Worm (Caenorhabditis elegans) whole organism, late embryonic: ENCODE data around the gene F20B6.4.
A peak's percentile ranks its signal among the peaks of the same experiment; 100 is the strongest.

Source experiments
- C38D4.7 ChIP-seq: fragments of 200-800 bp; sonication (Bioruptor generic); optimal IDR thresholded peaks from 2 replicates; lab custom pipeline; 2018; ENCODE audit warnings: mild to moderate bottlenecking, missing genetic modification characterization, moderate library complexity, missing compliant biosample characterization
- T23F11.4 ChIP-seq: fragments of 200-800 bp; sonication (Bioruptor generic); optimal IDR thresholded peaks from 2 replicates; lab custom pipeline; 2018; ENCODE audit warnings: mild to moderate bottlenecking, missing genetic modification characterization, missing compliant biosample characterization
- ahr-1 ChIP-seq: sonication (generic microtip); optimal IDR thresholded peaks from 2 replicates; lab custom pipeline; 2016; ENCODE audit warnings: missing genetic modification characterization, missing compliant biosample characterization
- ceh-18 ChIP-seq: sonication (generic microtip); optimal IDR thresholded peaks from 2 replicates; lab custom pipeline; 2016; ENCODE audit warnings: missing genetic modification characterization, missing compliant biosample characterization
- ceh-2 ChIP-seq: sonication (generic microtip); optimal IDR thresholded peaks from 2 replicates; lab custom pipeline; 2016; ENCODE audit warnings: missing genotype, missing genetic modification characterization, missing compliant biosample characterization
- ceh-24 ChIP-seq: sonication (generic microtip); optimal IDR thresholded peaks from 2 replicates; lab custom pipeline; 2016; ENCODE audit warnings: mild to moderate bottlenecking, missing genetic modification characterization, missing compliant biosample characterization
- ceh-34 ChIP-seq: sonication (generic microtip); optimal IDR thresholded peaks from 2 replicates; lab custom pipeline; 2016; ENCODE audit warnings: mild to moderate bottlenecking, missing genetic modification characterization, missing compliant biosample characterization
- ceh-45 ChIP-seq: fragments of 200-800 bp; sonication (Bioruptor generic); IDR thresholded peaks from 2 replicates; pipeline ENCODE4 v1.3.6; 2022; ENCODE audit warnings: missing genetic modification reagents, missing genetic modification characterization, missing compliant biosample characterization
- ceh-48 ChIP-seq: sonication (generic microtip); optimal IDR thresholded peaks from 2 replicates; lab custom pipeline; 2016; ENCODE audit warnings: missing genetic modification characterization, inconsistent platforms, missing compliant biosample characterization
- ceh-9 ChIP-seq: sonication (generic microtip); optimal IDR thresholded peaks from 2 replicates; lab custom pipeline; 2016; ENCODE audit warnings: mild to moderate bottlenecking, missing genetic modification characterization, inconsistent platforms, missing compliant biosample characterization
- che-1 ChIP-seq: sonication (generic microtip); optimal IDR thresholded peaks from 2 replicates; lab custom pipeline; 2016; ENCODE audit warnings: mild to moderate bottlenecking, missing genetic modification characterization, missing compliant biosample characterization
- dve-1 ChIP-seq: sonication (generic microtip); optimal IDR thresholded peaks from 2 replicates; lab custom pipeline; 2017; ENCODE audit warnings: antibody characterized with exemption, mild to moderate bottlenecking, missing genetic modification characterization, missing compliant biosample characterization
- elt-2 ChIP-seq: sonication (generic microtip); optimal IDR thresholded peaks from 2 replicates; lab custom pipeline; 2016; ENCODE audit warnings: missing genetic modification reagents, missing genetic modification characterization, missing compliant biosample characterization
- eyg-1 ChIP-seq: sonication (generic microtip); optimal IDR thresholded peaks from 2 replicates; lab custom pipeline; 2016; ENCODE audit warnings: missing genotype, missing genetic modification characterization, missing compliant biosample characterization
- fkh-10 ChIP-seq: fragments of 150-350 bp; optimal IDR thresholded peaks from 2 replicates; lab custom pipeline; 2014; ENCODE audit warnings: missing biosample characterization, missing genetic modification reagents, missing genetic modification characterization
- gmeb-2 ChIP-seq: sonication (generic microtip); optimal IDR thresholded peaks from 2 replicates; lab custom pipeline; 2016; ENCODE audit warnings: missing genetic modification characterization, inconsistent platforms, missing compliant biosample characterization
- hlh-13 ChIP-seq: fragments of 200-800 bp; sonication (Bioruptor generic); optimal IDR thresholded peaks from 2 replicates; lab custom pipeline; 2018; ENCODE audit warnings: mild to moderate bottlenecking, missing genetic modification characterization, missing compliant biosample characterization
- hlh-30 ChIP-seq: sonication (generic microtip); optimal IDR thresholded peaks from 2 replicates; lab custom pipeline; 2017; ENCODE audit warnings: antibody characterized with exemption, missing genetic modification characterization, missing compliant biosample characterization; ENCODE audit not compliant: insufficient read depth
- hlh-6 ChIP-seq: sonication (generic microtip); optimal IDR thresholded peaks from 2 replicates; lab custom pipeline; 2016; ENCODE audit warnings: missing genotype, missing genetic modification characterization, missing compliant biosample characterization
- hlh-8 ChIP-seq: sonication (generic microtip); optimal IDR thresholded peaks from 2 replicates; lab custom pipeline; 2016; ENCODE audit warnings: missing genotype, missing genetic modification characterization, missing compliant biosample characterization
- mec-3 ChIP-seq: sonication (generic microtip); optimal IDR thresholded peaks from 2 replicates; lab custom pipeline; 2016; ENCODE audit warnings: borderline replicate concordance, missing genetic modification characterization, missing compliant biosample characterization
- nfya-1 ChIP-seq: sonication (generic microtip); optimal IDR thresholded peaks from 2 replicates; lab custom pipeline; 2017; ENCODE audit warnings: missing genetic modification characterization, mild to moderate bottlenecking, missing compliant biosample characterization, antibody characterized with exemption, moderate library complexity
- nhr-232 ChIP-seq: sonication (generic microtip); optimal IDR thresholded peaks from 2 replicates; lab custom pipeline; 2016; ENCODE audit warnings: missing genetic modification characterization, missing compliant biosample characterization
- npax-4 ChIP-seq: sonication (generic microtip); optimal IDR thresholded peaks from 2 replicates; lab custom pipeline; 2016; ENCODE audit warnings: missing genetic modification characterization, missing compliant biosample characterization
- odd-2 ChIP-seq: sonication (generic microtip); optimal IDR thresholded peaks from 2 replicates; lab custom pipeline; 2017; ENCODE audit warnings: antibody characterized with exemption, mild to moderate bottlenecking, missing genetic modification characterization, missing compliant biosample characterization
- pax-1 ChIP-seq: fragments of 150-350 bp; optimal IDR thresholded peaks from 2 replicates; lab custom pipeline; 2014; ENCODE audit warnings: missing biosample characterization, missing genetic modification characterization
- pha-2 ChIP-seq: sonication (generic microtip); optimal IDR thresholded peaks from 2 replicates; lab custom pipeline; 2017; ENCODE audit warnings: mild to moderate bottlenecking, missing genetic modification characterization, missing compliant biosample characterization
- ref-2 ChIP-seq: sonication (generic microtip); optimal IDR thresholded peaks from 2 replicates; lab custom pipeline; 2016; ENCODE audit warnings: missing genetic modification characterization, missing compliant biosample characterization
- sdc-2 ChIP-seq: sonication (generic microtip); optimal IDR thresholded peaks from 2 replicates; lab custom pipeline; 2016; ENCODE audit warnings: missing genotype, missing genetic modification characterization, missing compliant biosample characterization
- sox-4 ChIP-seq: sonication (generic microtip); optimal IDR thresholded peaks from 2 replicates; lab custom pipeline; 2017; ENCODE audit warnings: mild to moderate bottlenecking, missing genetic modification characterization, inconsistent platforms, missing compliant biosample characterization
- syd-9 ChIP-seq: sonication (generic microtip); optimal IDR thresholded peaks from 2 replicates; lab custom pipeline; 2016; ENCODE audit warnings: mild to moderate bottlenecking, missing genetic modification characterization, moderate library complexity, missing compliant biosample characterization
- tbx-2 ChIP-seq: sonication (generic microtip); optimal IDR thresholded peaks from 2 replicates; lab custom pipeline; 2016; ENCODE audit warnings: missing genetic modification characterization, missing compliant biosample characterization
- tbx-7 ChIP-seq: sonication (generic microtip); optimal IDR thresholded peaks from 2 replicates; lab custom pipeline; 2016; ENCODE audit warnings: missing genotype, missing genetic modification characterization, missing compliant biosample characterization
- unc-3 ChIP-seq, 2 experiments: fragments of 200-800 bp in 1 of 2; sonication (Bioruptor generic) in 1 of 2; sonication (generic microtip) in 1 of 2; conservative IDR thresholded peaks in 1 of 2; optimal IDR thresholded peaks in 1 of 2; 2 replicates each; pipeline versions ENCODE4 v1.3.6 to Lab custom; 2016 to 2022; ENCODE audit warnings: missing compliant biosample characterization in 2 of 2, missing genetic modification characterization in 2 of 2, missing genetic modification reagents in 1 of 2
- unc-42 ChIP-seq: sonication (generic microtip); optimal IDR thresholded peaks from 2 replicates; lab custom pipeline; 2016; ENCODE audit warnings: missing genotype, missing genetic modification characterization, missing compliant biosample characterization
- unc-55 ChIP-seq: sonication (generic microtip); optimal IDR thresholded peaks from 2 replicates; lab custom pipeline; 2017; ENCODE audit warnings: missing biosample characterization, missing genetic modification reagents, missing genetic modification characterization
- ztf-16 ChIP-seq: sonication (generic microtip); optimal IDR thresholded peaks from 2 replicates; lab custom pipeline; 2017; ENCODE audit warnings: missing genetic modification characterization, missing compliant biosample characterization

Gene F20B6.4

DNA sequence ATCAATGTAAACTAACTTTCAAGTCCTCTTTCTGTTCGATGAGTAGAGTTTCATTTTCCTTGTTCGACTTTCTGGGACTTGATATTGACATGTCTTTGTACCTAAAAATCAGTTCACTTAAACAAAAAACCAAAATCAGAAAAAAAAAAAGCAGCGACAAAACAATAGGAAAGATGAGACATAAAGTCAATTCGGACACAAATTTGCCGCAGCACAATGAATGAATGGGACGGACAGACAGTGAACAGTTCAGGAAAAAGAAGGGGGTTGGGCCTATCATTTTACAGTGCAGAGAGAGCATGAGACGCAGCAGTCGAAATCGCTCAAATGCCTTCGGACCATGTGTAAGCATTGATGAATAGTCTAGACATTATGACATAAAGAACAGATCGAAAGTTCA, 9.7 kb downstream of the F20B6.4 start, which contains the start of gene mrp-6:
Gene mrp-6, minus strand, starts transcription at position 101 of the 400 bp plus-strand sequence.
- TF ChIP-seq ceh-9 (tag; lab: Kevin White, UChicago), result no peak
- no peak for TF ChIP-seq unc-55 (GFP tag; lab: Kevin White, UChicago)
- no peak for TF ChIP-seq ceh-18
- no peak for TF ChIP-seq eyg-1 (tag; lab: Kevin White, UChicago)
- no peak for TF ChIP-seq ref-2 (tag; lab: Kevin White, UChicago)
- no peak for TF ChIP-seq hlh-30
- no peak for TF ChIP-seq odd-2 (tag; lab: Kevin White, UChicago)
- TF ChIP-seq che-1 (tag; lab: Kevin White, UChicago), result no peak
- no peak for TF ChIP-seq mec-3
- no peak for TF ChIP-seq unc-3 (GFP tag; conservative IDR thresholded peaks at IDR 0.05; lab: Robert Waterston, UW)
- no peak for TF ChIP-seq unc-3 (tag; optimal IDR thresholded peaks at IDR 0.05; lab: Kevin White, UChicago)
- no peak for TF ChIP-seq syd-9 (tag; lab: Kevin White, UChicago)
- TF ChIP-seq pax-1 (tag; lab: Kevin White, UChicago), result no peak
- TF ChIP-seq ztf-16 (tag; lab: Kevin White, UChicago), result no peak
- TF ChIP-seq hlh-8 (tag; lab: Kevin White, UChicago), result no peak
- TF ChIP-seq ceh-2 (tag; lab: Kevin White, UChicago), result no peak
- TF ChIP-seq sdc-2 (tag; lab: Kevin White, UChicago), result no peak
- TF ChIP-seq dve-1, result no peak
- TF ChIP-seq gmeb-2 (tag; lab: Kevin White, UChicago), result no peak
- no peak for TF ChIP-seq nhr-232

DNA sequence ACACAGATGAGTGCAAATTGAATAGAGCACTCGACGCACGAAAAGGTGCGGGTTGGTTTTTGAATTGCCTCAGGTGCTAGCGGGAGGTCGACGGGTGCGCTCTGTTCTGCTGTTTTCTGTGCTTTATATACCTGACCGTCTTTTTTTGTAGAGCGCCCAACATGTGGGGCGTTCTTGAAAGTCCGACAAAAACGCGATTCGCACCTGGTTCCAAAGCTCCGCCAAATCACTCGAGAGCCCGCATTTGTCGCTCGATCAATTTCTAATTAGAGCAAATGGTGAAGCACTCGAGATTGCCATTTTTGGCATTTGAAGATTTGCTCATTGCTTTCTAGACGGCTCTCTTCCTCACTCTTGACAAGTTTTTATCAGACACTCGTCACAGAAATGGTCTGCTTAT, 18.9 kb downstream of the F20B6.4 start, which contains the start of gene ZK470.6:
Gene ZK470.6, minus strand, starts transcription at position 101 of the 400 bp plus-strand sequence.
- TF ChIP-seq fkh-10 (GFP tag; lab: Kevin White, UChicago) (no peak), pha-2 (tag; lab: Kevin White, UChicago) (no peak), syd-9 (tag; lab: Kevin White, UChicago) (no peak), ahr-1 (tag; lab: Kevin White, UChicago) (no peak), tbx-7 (tag; lab: Kevin White, UChicago) (no peak), nfya-1 (no peak), npax-4 (tag; lab: Kevin White, UChicago) (no peak), ceh-45 (GFP tag; lab: Robert Waterston, UW) (no peak), C38D4.7 (GFP tag; lab: Kevin White, UChicago) (no peak), gmeb-2 (tag; lab: Kevin White, UChicago) (no peak), ceh-48 (tag; lab: Kevin White, UChicago) (no peak), ceh-34 (no peak), unc-55 (GFP tag; lab: Kevin White, UChicago) (no peak), hlh-6 (tag; lab: Kevin White, UChicago) (no peak), elt-2 (tag; lab: Kevin White, UChicago) (no peak), nhr-232 (no peak)

DNA sequence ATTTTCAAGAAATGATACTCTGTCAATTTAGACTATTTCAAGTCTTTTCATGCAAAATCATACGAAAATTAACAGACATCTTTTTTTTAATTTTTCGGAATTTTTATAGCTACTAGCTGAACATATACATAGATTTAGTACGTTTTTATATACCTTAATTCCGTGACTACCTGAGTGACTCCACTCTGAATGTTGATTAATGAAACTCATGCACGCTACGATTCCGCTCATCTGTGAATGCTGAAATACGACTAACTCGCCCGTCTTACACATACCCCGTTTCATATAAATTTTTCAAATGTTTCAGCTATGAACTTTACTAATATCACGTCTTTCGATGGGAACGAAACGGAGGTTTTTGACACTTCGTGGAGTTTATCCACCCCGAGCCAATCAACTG, 29.2 kb downstream of the F20B6.4 start, which contains the start of gene ZK470.14:
Gene ZK470.14, plus strand, starts transcription at position 301 of the 400 bp plus-strand sequence.
- TF ChIP-seq ceh-24 (tag; lab: Kevin White, UChicago) (no peak), tbx-2 (tag; lab: Kevin White, UChicago) (no peak), ref-2 (tag; lab: Kevin White, UChicago) (no peak), nfya-1 (no peak), hlh-13 (GFP tag; lab: Kevin White, UChicago) (no peak), sox-4 (tag; lab: Kevin White, UChicago) (no peak), ceh-34 (no peak), sdc-2 (tag; lab: Kevin White, UChicago) (no peak), syd-9 (tag; lab: Kevin White, UChicago) (no peak), fkh-10 (GFP tag; lab: Kevin White, UChicago) (no peak), ceh-18 (no peak)

DNA sequence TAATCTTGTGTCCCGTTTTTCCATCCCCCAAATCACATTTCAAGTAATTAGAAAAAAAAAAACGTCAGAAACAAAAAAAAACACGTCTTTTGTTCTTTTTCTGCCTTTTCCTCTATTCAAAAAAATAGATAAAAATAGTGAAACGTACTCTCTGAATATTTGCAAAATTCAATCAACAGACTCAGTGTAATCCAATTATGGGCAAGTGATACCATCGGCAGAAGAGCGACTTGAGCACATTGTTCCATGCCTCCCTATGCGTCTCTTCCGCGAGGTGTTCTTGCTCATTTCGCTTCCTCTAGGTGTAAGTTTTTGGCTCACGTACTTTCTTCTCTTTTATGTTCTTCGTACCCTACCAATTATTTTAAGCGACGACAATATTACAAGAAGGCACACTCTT, 32.9 kb downstream of the F20B6.4 start, which contains the start of gene ZK470.1:
Gene ZK470.1, plus strand, starts transcription at position 301 of the 400 bp plus-strand sequence.
- no peak for TF ChIP-seq ref-2 (tag; lab: Kevin White, UChicago)
- TF ChIP-seq C38D4.7 (GFP tag; lab: Kevin White, UChicago), result no peak
- peak; percentile 40 for TF ChIP-seq unc-42 (tag; lab: Kevin White, UChicago)
- no peak for TF ChIP-seq T23F11.4
- TF ChIP-seq, all 69 proteins: peak for 1
